Worm (Caenorhabditis elegans) whole organism, young adult: ENCODE results near the gene sru-35.

Source experiments
- B0019.2 ChIP-seq: fragments of 200-800 bp; sonication (Bioruptor generic); conservative IDR thresholded peaks from 2 replicates; pipeline ENCODE4 v1.3.6; 2022; ENCODE audit warnings: missing genetic modification reagents, missing genetic modification characterization, missing compliant biosample characterization
- F37B4.10 ChIP-seq: fragments of 200-800 bp; sonication (Bioruptor generic); IDR thresholded peaks from 2 replicates; pipeline ENCODE4 v1.3.6; 2022; ENCODE audit warnings: missing genetic modification characterization, missing compliant biosample characterization
- aptf-3 ChIP-seq: fragments of 200-800 bp; sonication (Bioruptor generic); IDR thresholded peaks from 2 replicates; pipeline ENCODE4 v1.3.6; 2022; ENCODE audit warnings: missing genetic modification characterization, missing compliant biosample characterization
- egl-44 ChIP-seq: fragments of 200-800 bp; sonication (Bioruptor generic); IDR thresholded peaks from 2 replicates; pipeline ENCODE4 v1.3.6; 2022; ENCODE audit warnings: missing genetic modification reagents, missing genetic modification characterization, missing compliant biosample characterization
- lin-40 ChIP-seq: sonication (generic microtip); optimal IDR thresholded peaks from 2 replicates; lab custom pipeline; 2016; ENCODE audit warnings: missing genetic modification characterization, mild to moderate bottlenecking, missing compliant biosample characterization, missing genotype, missing genetic modification reagents
- lsy-27 ChIP-seq: sonication (generic microtip); optimal IDR thresholded peaks from 2 replicates; lab custom pipeline; 2017; ENCODE audit warnings: missing genetic modification characterization, mild to moderate bottlenecking, missing compliant biosample characterization, antibody characterized with exemption, missing genotype, borderline replicate concordance; ENCODE audit not compliant: insufficient read depth
- mes-4 ChIP-seq: sonication (generic microtip); optimal IDR thresholded peaks from 2 replicates; lab custom pipeline; 2016; ENCODE audit warnings: missing genotype, missing genetic modification characterization, missing compliant biosample characterization
- nhr-80 ChIP-seq: sonication (generic microtip); optimal IDR thresholded peaks from 2 replicates; lab custom pipeline; 2016; ENCODE audit warnings: missing genetic modification characterization, missing compliant biosample characterization
- snpc-4 ChIP-seq, 5 experiments: fragments of 150-350 bp in 1 of 5; sonication (generic microtip) in 4 of 5; optimal IDR thresholded peaks; 2 replicates each; lab custom pipeline; 2014 to 2018; ENCODE audit warnings: missing genetic modification characterization in 5 of 5, missing biosample characterization in 3 of 5, antibody characterized with exemption in 2 of 5, mild to moderate bottlenecking in 2 of 5, missing compliant biosample characterization in 2 of 5, missing genotype in 2 of 5, moderate library complexity in 2 of 5, missing genetic modification reagents in 1 of 5
- tbx-9 ChIP-seq: sonication (generic microtip); optimal IDR thresholded peaks from 2 replicates; lab custom pipeline; 2016; ENCODE audit warnings: borderline replicate concordance, missing genetic modification characterization, inconsistent platforms, missing compliant biosample characterization
- tlf-1 ChIP-seq: fragments of 200-800 bp; sonication (Bioruptor generic); optimal IDR thresholded peaks from 2 replicates; lab custom pipeline; 2018; ENCODE audit warnings: mild to moderate bottlenecking, missing genetic modification characterization, missing compliant biosample characterization
- unc-62 ChIP-seq: fragments of 150-350 bp; optimal IDR thresholded peaks from 2 replicates; lab custom pipeline; 2014; ENCODE audit warnings: missing biosample characterization, missing genetic modification reagents, missing genetic modification characterization

DNA sequence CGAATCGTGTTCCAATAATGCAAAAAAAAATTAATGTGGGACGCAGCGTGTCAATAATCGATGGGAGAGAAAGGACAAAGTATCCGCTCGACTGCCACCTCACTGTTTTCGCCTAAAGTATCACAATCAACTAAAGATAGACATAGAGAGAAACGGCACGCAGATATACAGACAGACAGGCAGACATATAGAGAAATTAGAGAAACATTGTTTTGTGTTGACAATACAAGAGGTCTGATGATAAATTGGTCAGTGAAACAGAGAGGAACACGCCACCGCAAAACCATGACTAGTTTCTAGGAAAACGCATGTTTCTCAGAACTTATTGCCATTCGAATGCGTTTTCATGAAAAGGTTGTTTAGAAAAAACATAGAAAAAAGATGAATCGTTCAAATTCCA, 40.5 kb upstream of the sru-35 start, which contains the start of gene T28C6.8:
- TF ChIP-seq aptf-3 (no peak), tbx-9 (tag; lab: Kevin White, UChicago) (no peak), F37B4.10 (GFP tag; lab: Robert Waterston, UW) (no peak), mes-4 (tag; lab: Kevin White, UChicago) (no peak), tlf-1 (no peak), egl-44 (GFP tag; lab: Robert Waterston, UW) (no peak), unc-62 (GFP tag; lab: Kevin White, UChicago) (no peak), nhr-80 (peak; percentile 92), snpc-4 (GFP tag; optimal IDR thresholded peaks at IDR 0.05; lab: Kevin White, UChicago) (no peak), snpc-4 (tag; optimal IDR thresholded peaks at IDR 0.05; lab: Kevin White, UChicago) (no peak), B0019.2 (no peak), lsy-27 (tag; lab: Kevin White, UChicago) (no peak), lin-40 (tag; lab: Kevin White, UChicago) (no peak)
